Fruit fly (Drosophila melanogaster) whole organism, embryonic: Measurements from ENCODE around the gene CG34180.

Source experiments
- BEAF-32 ChIP-seq: fragments of 200-800 bp; sonication (Bioruptor generic); optimal IDR thresholded peaks from 3 replicates; lab custom pipeline; 2017; ENCODE audit warnings: missing biosample characterization, missing genetic modification characterization, mild to moderate bottlenecking, moderate library complexity, missing genetic modification reagents
- CG1024 ChIP-seq: fragments of 200-800 bp; sonication (Bioruptor generic); IDR thresholded peaks from 2 replicates; pipeline ENCODE4 v1.3.6; 2022; ENCODE audit warnings: missing biosample characterization, missing genetic modification characterization
- CG10462 ChIP-seq: fragments of 200-800 bp; sonication (Bioruptor generic); optimal IDR thresholded peaks from 2 replicates; lab custom pipeline; 2016; ENCODE audit warnings: missing biosample characterization, missing genetic modification characterization
- CG11456 ChIP-seq: fragments of 200-800 bp; sonication (Bioruptor generic); IDR thresholded peaks from 3 replicates; pipeline ENCODE4 v1.3.6; 2022; ENCODE audit warnings: missing biosample characterization, missing genetic modification characterization
- CG12391 ChIP-seq: fragments of 200-800 bp; sonication (Bioruptor generic); optimal IDR thresholded peaks from 3 replicates; lab custom pipeline; 2018; ENCODE audit warnings: missing biosample characterization, mild to moderate bottlenecking, missing genetic modification characterization, moderate library complexity
- CG13624 ChIP-seq: fragments of 200-800 bp; sonication (Bioruptor generic); optimal IDR thresholded peaks from 2 replicates; lab custom pipeline; 2016; ENCODE audit warnings: missing biosample characterization, missing genetic modification characterization
- CG15514 ChIP-seq: fragments of 200-800 bp; sonication (Bioruptor generic); optimal IDR thresholded peaks from 3 replicates; lab custom pipeline; 2017; ENCODE audit warnings: missing biosample characterization, missing genetic modification characterization, mild to moderate bottlenecking, moderate library complexity, missing genetic modification reagents
- CG16779 ChIP-seq: fragments of 200-800 bp; sonication (Bioruptor generic); IDR thresholded peaks from 2 replicates; pipeline ENCODE4 v1.3.6; 2022; ENCODE audit warnings: missing biosample characterization, missing genetic modification characterization
- CG1832 ChIP-seq: fragments of 200-800 bp; sonication (Bioruptor generic); optimal IDR thresholded peaks from 2 replicates; lab custom pipeline; 2017; ENCODE audit warnings: missing biosample characterization, mild to moderate bottlenecking, missing genetic modification characterization, inconsistent platforms
- CG2120 ChIP-seq: fragments of 200-800 bp; sonication (Bioruptor generic); optimal IDR thresholded peaks from 3 replicates; lab custom pipeline; 2016; ENCODE audit warnings: missing biosample characterization, missing genetic modification characterization
- CG32532 ChIP-seq: fragments of 200-800 bp; sonication (Bioruptor generic); IDR thresholded peaks from 2 replicates; pipeline ENCODE4 v1.3.6; 2022; ENCODE audit warnings: missing biosample characterization, missing genetic modification characterization
- CG42726 ChIP-seq: fragments of 200-800 bp; sonication (Bioruptor generic); IDR thresholded peaks from 2 replicates; pipeline ENCODE4 v1.3.6; 2022; ENCODE audit warnings: missing biosample characterization, missing genetic modification characterization; ENCODE audit not compliant: partially characterized antibody
- CG4360 ChIP-seq: fragments of 200-800 bp; sonication (Bioruptor generic); IDR thresholded peaks from 2 replicates; pipeline ENCODE4 v1.3.6; 2022; ENCODE audit warnings: missing biosample characterization, missing genetic modification characterization
- CG43689 ChIP-seq: fragments of 200-800 bp; sonication (Bioruptor generic); IDR thresholded peaks from 2 replicates; pipeline ENCODE4 v1.3.6; 2022; ENCODE audit warnings: missing biosample characterization, missing genetic modification characterization
- CG4854 ChIP-seq: fragments of 200-800 bp; sonication (Bioruptor generic); optimal IDR thresholded peaks from 2 replicates; lab custom pipeline; 2016; ENCODE audit warnings: missing biosample characterization, missing genetic modification characterization, inconsistent platforms
- CG5180 ChIP-seq: fragments of 200-800 bp; sonication (Bioruptor generic); optimal IDR thresholded peaks from 3 replicates; lab custom pipeline; 2017; ENCODE audit warnings: missing biosample characterization, missing genetic modification characterization, mild to moderate bottlenecking, moderate library complexity, missing genetic modification reagents
- CG6654 ChIP-seq: fragments of 200-800 bp; sonication (Bioruptor generic); optimal IDR thresholded peaks from 2 replicates; lab custom pipeline; 2017; ENCODE audit warnings: missing biosample characterization, mild to moderate bottlenecking, missing genetic modification characterization
- CG8765 ChIP-seq: fragments of 200-800 bp; sonication (Bioruptor generic); IDR thresholded peaks from 2 replicates; pipeline ENCODE4 v1.3.6; 2022; ENCODE audit warnings: missing biosample characterization, missing genetic modification characterization
- CG9215 ChIP-seq: fragments of 200-800 bp; sonication (Bioruptor generic); IDR thresholded peaks from 2 replicates; pipeline ENCODE4 v1.3.6; 2022; ENCODE audit warnings: missing biosample characterization, missing genetic modification characterization
- Camta ChIP-seq: fragments of 200-800 bp; sonication (Bioruptor generic); optimal IDR thresholded peaks from 2 replicates; lab custom pipeline; 2016; ENCODE audit warnings: missing biosample characterization, missing genetic modification characterization
- Dad ChIP-seq: fragments of 200-800 bp; sonication (Bioruptor generic); optimal IDR thresholded peaks from 3 replicates; lab custom pipeline; 2016; ENCODE audit warnings: missing biosample characterization, missing genetic modification characterization
- E2f1 ChIP-seq: fragments of 200-800 bp; sonication (Bioruptor generic); IDR thresholded peaks from 2 replicates; pipeline ENCODE4 v1.3.6; 2022; ENCODE audit warnings: missing biosample characterization, missing genetic modification characterization
- Eip74EF ChIP-seq, 2 experiments: fragments of 200-800 bp in 1 of 2; fragments of >200 bp in 1 of 2; sonication (Bioruptor generic) in 1 of 2; optimal IDR thresholded peaks; 2 replicates each; lab custom pipeline; 2017 to 2019; ENCODE audit warnings: missing biosample characterization in 2 of 2, missing genetic modification characterization in 2 of 2, mild to moderate bottlenecking in 1 of 2, moderate library complexity in 1 of 2
- Elba2 ChIP-seq: fragments of 200-800 bp; sonication (Bioruptor generic); optimal IDR thresholded peaks from 3 replicates; lab custom pipeline; 2016; ENCODE audit warnings: missing biosample characterization, missing genetic modification characterization
- HLH4C ChIP-seq: fragments of 200-800 bp; sonication (Bioruptor generic); IDR thresholded peaks from 3 replicates; pipeline ENCODE4 v1.3.6; 2022; ENCODE audit warnings: missing biosample characterization, missing genetic modification characterization; ENCODE audit not compliant: partially characterized antibody
- HLHmδ ChIP-seq: fragments of 200-800 bp; sonication (Bioruptor generic); optimal IDR thresholded peaks from 2 replicates; lab custom pipeline; 2018; ENCODE audit warnings: missing biosample characterization, mild to moderate bottlenecking, missing genetic modification characterization, moderate library complexity
- Hey ChIP-seq: fragments of 200-800 bp; sonication (Bioruptor generic); optimal IDR thresholded peaks from 3 replicates; lab custom pipeline; 2018; ENCODE audit warnings: missing biosample characterization, mild to moderate bottlenecking, missing genetic modification characterization
- Hr39 ChIP-seq: fragments of >200 bp; optimal IDR thresholded peaks from 2 replicates; lab custom pipeline; 2017
- Hr78 ChIP-seq, 2 experiments: fragments of 200-800 bp in 1 of 2; fragments of >200 bp in 1 of 2; sonication (Bioruptor generic) in 1 of 2; optimal IDR thresholded peaks; 2 replicates each; lab custom pipeline; 2017 to 2019; ENCODE audit warnings: missing biosample characterization in 2 of 2, missing genetic modification characterization in 2 of 2, mild to moderate bottlenecking in 1 of 2, moderate library complexity in 1 of 2
- Hsf ChIP-seq: fragments of 200-800 bp; sonication (Bioruptor generic); optimal IDR thresholded peaks from 3 replicates; lab custom pipeline; 2016; ENCODE audit warnings: missing biosample characterization, missing genetic modification characterization
- NK7.1 ChIP-seq: fragments of 200-800 bp; sonication (Bioruptor generic); optimal IDR thresholded peaks from 3 replicates; lab custom pipeline; 2016; ENCODE audit warnings: missing biosample characterization, missing genetic modification characterization
- Scr ChIP-seq: fragments of 200-800 bp; sonication (Bioruptor generic); IDR thresholded peaks from 2 replicates; pipeline ENCODE4 v1.3.6; 2022; ENCODE audit warnings: missing biosample characterization, missing genetic modification characterization; ENCODE audit not compliant: partially characterized antibody
- Sry-δ ChIP-seq: fragments of 200-800 bp; sonication (Bioruptor generic); optimal IDR thresholded peaks from 2 replicates; lab custom pipeline; 2016; ENCODE audit warnings: missing biosample characterization, missing genetic modification characterization
- bab2 ChIP-seq: fragments of 200-800 bp; sonication (Bioruptor generic); optimal IDR thresholded peaks from 2 replicates; lab custom pipeline; 2016; ENCODE audit warnings: missing biosample characterization, missing genetic modification characterization
- danr ChIP-seq: fragments of 200-800 bp; sonication (Bioruptor generic); IDR thresholded peaks from 2 replicates; pipeline ENCODE4 v1.3.6; 2022; ENCODE audit warnings: missing biosample characterization, missing genetic modification characterization
- fd96Cb ChIP-seq: fragments of 200-800 bp; sonication (Bioruptor generic); optimal IDR thresholded peaks from 2 replicates; lab custom pipeline; 2018; ENCODE audit warnings: missing biosample characterization, mild to moderate bottlenecking, missing genetic modification characterization, moderate library complexity
- gce ChIP-seq: fragments of 200-800 bp; sonication (Bioruptor generic); IDR thresholded peaks from 3 replicates; pipeline ENCODE4 v1.3.6; 2022; ENCODE audit warnings: missing biosample characterization, missing genetic modification characterization
- gfzf ChIP-seq: fragments of 200-800 bp; sonication (Bioruptor generic); optimal IDR thresholded peaks from 2 replicates; lab custom pipeline; 2016; ENCODE audit warnings: missing biosample characterization, mild to moderate bottlenecking, missing genetic modification characterization, moderate library complexity
- ind ChIP-seq: fragments of 200-800 bp; sonication (Bioruptor generic); optimal IDR thresholded peaks from 3 replicates; lab custom pipeline; 2016; ENCODE audit warnings: missing biosample characterization, missing genetic modification characterization
- inv ChIP-seq: fragments of 200-800 bp; sonication (Bioruptor generic); IDR thresholded peaks from 2 replicates; pipeline ENCODE4 v1.3.6; 2022; ENCODE audit warnings: missing biosample characterization, missing genetic modification characterization; ENCODE audit not compliant: partially characterized antibody
- klu ChIP-seq: fragments of 200-800 bp; sonication (Bioruptor generic); IDR thresholded peaks from 2 replicates; pipeline ENCODE4 v1.3.6; 2022; ENCODE audit warnings: missing biosample characterization, missing genetic modification characterization
- nmo ChIP-seq: fragments of 200-800 bp; sonication (Bioruptor generic); optimal IDR thresholded peaks from 2 replicates; lab custom pipeline; 2018; ENCODE audit warnings: missing biosample characterization, mild to moderate bottlenecking, missing genetic modification characterization, moderate library complexity
- pb ChIP-seq: fragments of 200-800 bp; sonication (Bioruptor generic); optimal IDR thresholded peaks from 3 replicates; lab custom pipeline; 2016; ENCODE audit warnings: missing biosample characterization, missing genetic modification characterization
- pros ChIP-seq: fragments of 200-800 bp; sonication (Bioruptor generic); optimal IDR thresholded peaks from 3 replicates; lab custom pipeline; 2019; ENCODE audit warnings: missing biosample characterization, mild to moderate bottlenecking, missing genetic modification characterization, moderate library complexity
- scrt ChIP-seq: fragments of 200-800 bp; sonication (Bioruptor generic); optimal IDR thresholded peaks from 2 replicates; lab custom pipeline; 2018; ENCODE audit warnings: missing biosample characterization, mild to moderate bottlenecking, missing genetic modification characterization, moderate library complexity
- slbo ChIP-seq: fragments of 200-800 bp; sonication (Bioruptor generic); IDR thresholded peaks from 2 replicates; pipeline ENCODE4 v1.3.6; 2022; ENCODE audit warnings: missing biosample characterization, missing genetic modification characterization
- sqz ChIP-seq: fragments of 200-800 bp; sonication (Bioruptor generic); optimal IDR thresholded peaks from 3 replicates; lab custom pipeline; 2018; ENCODE audit warnings: missing biosample characterization, mild to moderate bottlenecking, missing genetic modification characterization
- sr ChIP-seq: fragments of 200-800 bp; sonication (Bioruptor generic); IDR thresholded peaks from 3 replicates; pipeline ENCODE4 v1.3.6; 2022; ENCODE audit warnings: missing biosample characterization, missing genetic modification characterization
- usp ChIP-seq: fragments of >200 bp; optimal IDR thresholded peaks from 2 replicates; lab custom pipeline; 2017; ENCODE audit warnings: missing biosample characterization, missing genetic modification characterization
- zen2 ChIP-seq: fragments of 200-800 bp; sonication (Bioruptor generic); IDR thresholded peaks from 3 replicates; pipeline ENCODE4 v1.3.6; 2022; ENCODE audit warnings: missing biosample characterization, missing genetic modification characterization; ENCODE audit not compliant: partially characterized antibody

The CG34180 gene

dm6 chr2L:6051212-6051621 is 9.1 kb upstream of the CG34180 start (continued):
- no peak for TF ChIP-seq CG42726 (GFP tag; lab: Robert Waterston, UW)
- peak; percentile 85 for TF ChIP-seq pros (GFP tag; lab: Kevin White, UChicago)
- peak; percentile 93 for TF ChIP-seq pb (GFP tag; lab: Kevin White, UChicago)
- no peak for TF ChIP-seq gfzf (GFP tag; lab: Kevin White, UChicago)
- no peak for TF ChIP-seq sqz
- TF ChIP-seq CG43689 (GFP tag; lab: Robert Waterston, UW) = peak; percentile 71
- peak; percentile 90 for TF ChIP-seq fd96Cb
- peak; percentile 93 for TF ChIP-seq CG15514 (GFP tag; lab: Kevin White, UChicago)
- TF ChIP-seq CG16779 = peak; percentile 69; the same call in 1 of the 2 replicates
- TF ChIP-seq scrt (GFP tag; lab: Kevin White, UChicago) = peak; percentile 96
- TF ChIP-seq CG13624 = peak; percentile 96
- TF ChIP-seq Hr78 (GFP tag; optimal IDR thresholded peaks at IDR 0.05; lab: Kevin White, UChicago) = peak in 1 of 2 experiments; percentile 97
- peak in 1 of 2 experiments; percentile 97 for TF ChIP-seq Eip74EF (GFP tag; optimal IDR thresholded peaks at IDR 0.05; lab: Kevin White, UChicago)
- no peak for TF ChIP-seq HLH4C (GFP tag; lab: Robert Waterston, UW)
- TF ChIP-seq klu (GFP tag; lab: Robert Waterston, UW) = peak; percentile 83
- no peak for TF ChIP-seq Elba2 (GFP tag; lab: Kevin White, UChicago)
- TF ChIP-seq Camta = peak; percentile 95
- TF ChIP-seq Hey (tag; lab: Kevin White, UChicago) = peak; percentile 85
- TF ChIP-seq Hsf (GFP tag; lab: Kevin White, UChicago) = peak; percentile 94
- no peak for TF ChIP-seq Hr39 (lab: Kevin White, UChicago)
- TF ChIP-seq E2f1 (GFP tag; lab: Robert Waterston, UW) = peak; percentile 82
- TF ChIP-seq CG4360 (GFP tag; lab: Robert Waterston, UW) = peak; percentile 55; the same call in 1 of the 2 replicates
- TF ChIP-seq CG10462 (GFP tag; lab: Kevin White, UChicago) = peak; percentile 80
- TF ChIP-seq CG1832 (GFP tag; lab: Kevin White, UChicago) = no peak
- peak; percentile 93 for TF ChIP-seq CG11456 (GFP tag; lab: Robert Waterston, UW)
- peak; percentile 95 for TF ChIP-seq CG2120
- no peak for TF ChIP-seq inv (GFP tag; lab: Robert Waterston, UW)
- peak; percentile 50 for TF ChIP-seq CG9215 (GFP tag; lab: Robert Waterston, UW)
- peak; percentile 90 for TF ChIP-seq ind (GFP tag; lab: Kevin White, UChicago)
- TF ChIP-seq danr (GFP tag; lab: Robert Waterston, UW) = peak; percentile 37; the same call in 1 of the 2 replicates
- TF ChIP-seq usp (GFP tag; lab: Kevin White, UChicago) = no peak
- peak; percentile 86 for TF ChIP-seq CG1024 (GFP tag; lab: Robert Waterston, UW)
- TF ChIP-seq CG5180 = peak; percentile 88
- TF ChIP-seq Dad (GFP tag; lab: Kevin White, UChicago) = peak; percentile 97
- peak; percentile 48 for TF ChIP-seq Sry-δ (GFP tag; lab: Kevin White, UChicago)
- TF ChIP-seq bab2 = peak; percentile 94
- no peak for TF ChIP-seq zen2 (GFP tag; lab: Robert Waterston, UW)
- TF ChIP-seq sr (GFP tag; lab: Robert Waterston, UW) = peak; percentile 75; the same call in 2 of the 3 replicates
- TF ChIP-seq BEAF-32 (GFP tag; lab: Kevin White, UChicago) = no peak
- no peak for TF ChIP-seq Scr (GFP tag; lab: Robert Waterston, UW)
- TF ChIP-seq CG12391 (tag; lab: Kevin White, UChicago) = peak; percentile 98
- TF ChIP-seq CG8765 (GFP tag; lab: Robert Waterston, UW) = peak; percentile 73
- peak; percentile 95 for TF ChIP-seq CG4854 (GFP tag; lab: Kevin White, UChicago)
- peak; percentile 95 for TF ChIP-seq CG32532
- TF ChIP-seq slbo = peak; percentile 89
- no peak for TF ChIP-seq HLHmδ
- TF ChIP-seq CG6654 (GFP tag; lab: Kevin White, UChicago) = peak; percentile 82
- TF ChIP-seq NK7.1 (GFP tag; lab: Kevin White, UChicago) = peak; percentile 86
- TF ChIP-seq gce (GFP tag; lab: Robert Waterston, UW) = peak; percentile 91
- TF ChIP-seq nmo (GFP tag; lab: Kevin White, UChicago) = peak; percentile 96
